Worm (Caenorhabditis elegans): ENCODE data around the gene sra-32.

DNA sequence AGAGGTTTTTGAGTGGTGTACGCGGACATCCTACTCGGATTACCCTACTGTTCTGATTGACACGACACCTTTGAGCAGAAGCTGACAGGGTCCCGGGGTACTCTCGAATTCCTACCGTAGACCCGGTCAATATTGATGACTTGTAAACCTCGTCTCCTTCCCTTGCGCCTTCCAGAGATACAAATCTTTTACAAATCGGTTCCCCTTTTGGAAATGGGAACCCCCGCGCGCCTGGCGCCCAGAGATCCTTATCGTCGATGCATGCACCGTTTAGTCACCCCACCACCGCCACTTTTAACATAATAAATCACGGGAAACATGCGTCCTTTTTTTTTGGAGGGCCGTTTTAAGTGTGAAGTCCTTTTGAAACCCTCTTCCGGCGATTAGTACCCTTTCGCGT is 41.3 kb upstream of the sra-32 start:
- no peak for TF ChIP-seq unc-62 (GFP tag; optimal IDR thresholded peaks at IDR 0.05)
- no peak for TF ChIP-seq nhr-28 (tag; optimal IDR thresholded peaks at IDR 0.05)
- TF ChIP-seq aly-2 (tag; optimal IDR thresholded peaks at IDR 0.05): no peak
- no peak for TF ChIP-seq ama-1 (optimal IDR thresholded peaks at IDR 0.05)
- no peak for TF ChIP-seq eor-1 (tag; optimal IDR thresholded peaks at IDR 0.05)
- no peak for TF ChIP-seq lin-39 (tag; optimal IDR thresholded peaks at IDR 0.05)
- no peak for TF ChIP-seq egl-27 (tag; optimal IDR thresholded peaks at IDR 0.05)
- no peak for TF ChIP-seq nhr-23 (tag; optimal IDR thresholded peaks at IDR 0.05)
- no peak for TF ChIP-seq nhr-12 (tag; optimal IDR thresholded peaks at IDR 0.05)
- TF ChIP-seq sea-2 (GFP tag; optimal IDR thresholded peaks at IDR 0.05): no peak
- TF ChIP-seq nhr-43 (tag; optimal IDR thresholded peaks at IDR 0.05; ENCODE audit: poor library complexity, severe bottlenecking): no peak
- no peak for TF ChIP-seq ZK546.5 (tag; optimal IDR thresholded peaks at IDR 0.05)
- TF ChIP-seq elt-1 (tag; optimal IDR thresholded peaks at IDR 0.05): peak; percentile 79
